Worm (Caenorhabditis elegans) whole organism, L2 larva: Measurements from ENCODE around the gene srh-207.

ENCODE experiments used
- R02D3.7 ChIP-seq: fragments of 150-350 bp; optimal IDR thresholded peaks from 2 replicates; lab custom pipeline; 2014; ENCODE audit warnings: missing biosample characterization, missing genetic modification characterization
- Y55F3AM.14 ChIP-seq: fragments of 200-800 bp; sonication (Bioruptor generic); optimal IDR thresholded peaks from 2 replicates; lab custom pipeline; 2018; ENCODE audit warnings: mild to moderate bottlenecking, missing genetic modification characterization, missing compliant biosample characterization
- alr-1 ChIP-seq: fragments of 150-350 bp; optimal IDR thresholded peaks from 2 replicates; lab custom pipeline; 2014; ENCODE audit warnings: missing biosample characterization, missing genetic modification characterization
- aly-2 ChIP-seq: fragments of 150-350 bp; optimal IDR thresholded peaks from 2 replicates; lab custom pipeline; 2014; ENCODE audit warnings: missing biosample characterization, missing genetic modification characterization
- ama-1 ChIP-seq: fragments of 150-350 bp; optimal IDR thresholded peaks from 2 replicates; lab custom pipeline; 2018; ENCODE audit warnings: inconsistent platforms
- blmp-1 ChIP-seq: sonication (generic microtip); optimal IDR thresholded peaks from 2 replicates; lab custom pipeline; 2017; ENCODE audit warnings: missing genetic modification characterization, mild to moderate bottlenecking, missing compliant biosample characterization, antibody characterized with exemption, moderate library complexity; ENCODE audit not compliant: insufficient read depth
- ceh-16 ChIP-seq: fragments of 150-350 bp; optimal IDR thresholded peaks from 2 replicates; lab custom pipeline; 2014; ENCODE audit warnings: missing biosample characterization, missing genetic modification characterization
- ceh-82 ChIP-seq: fragments of 150-350 bp; optimal IDR thresholded peaks from 2 replicates; lab custom pipeline; 2014; ENCODE audit warnings: missing biosample characterization, missing genetic modification characterization
- dmd-4 ChIP-seq: sonication (generic microtip); optimal IDR thresholded peaks from 2 replicates; lab custom pipeline; 2017; ENCODE audit warnings: missing biosample characterization, missing genetic modification characterization
- egl-27 ChIP-seq: sonication (generic microtip); optimal IDR thresholded peaks from 3 replicates; lab custom pipeline; 2017; ENCODE audit warnings: missing biosample characterization, missing genetic modification reagents, missing genetic modification characterization
- elt-1 ChIP-seq: fragments of 150-350 bp; optimal IDR thresholded peaks from 2 replicates; lab custom pipeline; 2014; ENCODE audit warnings: missing biosample characterization, missing genetic modification characterization
- elt-3 ChIP-seq: sonication (generic microtip); optimal IDR thresholded peaks from 2 replicates; lab custom pipeline; 2017; ENCODE audit warnings: missing biosample characterization, missing genetic modification characterization
- fos-1 ChIP-seq: fragments of 150-350 bp; optimal IDR thresholded peaks from 2 replicates; lab custom pipeline; 2014; ENCODE audit warnings: missing biosample characterization, missing genetic modification characterization
- gmeb-1 ChIP-seq: fragments of 150-350 bp; optimal IDR thresholded peaks from 2 replicates; lab custom pipeline; 2014; ENCODE audit warnings: missing biosample characterization, missing genetic modification characterization
- lin-11 ChIP-seq: fragments of 150-350 bp; sonication (generic microtip); optimal IDR thresholded peaks from 2 replicates; lab custom pipeline; 2014; ENCODE audit warnings: missing biosample characterization, missing genetic modification characterization, inconsistent platforms, mixed read lengths
- lin-13 ChIP-seq: fragments of 150-350 bp; optimal IDR thresholded peaks from 2 replicates; lab custom pipeline; 2014; ENCODE audit warnings: missing biosample characterization, missing genetic modification reagents, missing genetic modification characterization
- lin-39 ChIP-seq: fragments of 150-350 bp; optimal IDR thresholded peaks from 2 replicates; lab custom pipeline; 2014; ENCODE audit warnings: missing biosample characterization, missing genetic modification reagents, missing genetic modification characterization
- lsy-2 ChIP-seq, 2 experiments: fragments of 150-350 bp in 1 of 2; sonication (generic microtip) in 1 of 2; optimal IDR thresholded peaks; 2 replicates each; lab custom pipeline; 2014 to 2017; ENCODE audit warnings: missing biosample characterization in 2 of 2, missing genetic modification characterization in 2 of 2
- mbf-1 ChIP-seq: sonication (generic microtip); optimal IDR thresholded peaks from 2 replicates; lab custom pipeline; 2017; ENCODE audit warnings: missing biosample characterization, missing genetic modification characterization
- mdl-1 ChIP-seq, 2 experiments: fragments of 150-350 bp in 1 of 2; sonication (generic microtip) in 1 of 2; optimal IDR thresholded peaks; 2 replicates each; lab custom pipeline; 2017; ENCODE audit warnings: missing biosample characterization in 2 of 2, missing genetic modification characterization in 2 of 2
- nhr-10 ChIP-seq: sonication (generic microtip); optimal IDR thresholded peaks from 2 replicates; lab custom pipeline; 2017; ENCODE audit warnings: missing biosample characterization, missing genetic modification characterization
- nhr-11 ChIP-seq: fragments of 150-350 bp; optimal IDR thresholded peaks from 2 replicates; lab custom pipeline; 2014; ENCODE audit warnings: missing biosample characterization, missing genetic modification characterization
- nhr-21 ChIP-seq: fragments of 150-350 bp; optimal IDR thresholded peaks from 2 replicates; lab custom pipeline; 2014; ENCODE audit warnings: missing biosample characterization, missing genetic modification characterization
- nhr-237 ChIP-seq: fragments of 150-350 bp; optimal IDR thresholded peaks from 2 replicates; lab custom pipeline; 2014; ENCODE audit warnings: missing biosample characterization, missing genetic modification characterization
- nhr-6 ChIP-seq: fragments of 150-350 bp; optimal IDR thresholded peaks from 2 replicates; lab custom pipeline; 2014; ENCODE audit warnings: missing biosample characterization, missing genetic modification characterization
- peb-1 ChIP-seq: fragments of 150-350 bp; optimal IDR thresholded peaks from 2 replicates; lab custom pipeline; 2014; ENCODE audit warnings: missing biosample characterization, missing genetic modification characterization
- sem-4 ChIP-seq: fragments of 150-350 bp; optimal IDR thresholded peaks from 2 replicates; lab custom pipeline; 2014; ENCODE audit warnings: missing biosample characterization, missing genetic modification reagents, missing genetic modification characterization
- skn-1 ChIP-seq: sonication (generic microtip); optimal IDR thresholded peaks from 2 replicates; lab custom pipeline; 2017; ENCODE audit warnings: missing biosample characterization, missing genetic modification characterization
- snpc-4 ChIP-seq: fragments of 150-350 bp; optimal IDR thresholded peaks from 2 replicates; lab custom pipeline; 2014; ENCODE audit warnings: missing biosample characterization, missing genetic modification characterization
- unc-39 ChIP-seq: fragments of 150-350 bp; optimal IDR thresholded peaks from 2 replicates; lab custom pipeline; 2014; ENCODE audit warnings: missing biosample characterization, missing genetic modification characterization
- unc-55 ChIP-seq: fragments of 150-350 bp; sonication (generic microtip); optimal IDR thresholded peaks from 3 replicates; lab custom pipeline; 2014; ENCODE audit warnings: missing biosample characterization, missing genetic modification reagents, missing genetic modification characterization
- unc-62 ChIP-seq: fragments of 150-350 bp; optimal IDR thresholded peaks from 2 replicates; lab custom pipeline; 2014; ENCODE audit warnings: missing biosample characterization, missing genetic modification reagents, missing genetic modification characterization
- zag-1 ChIP-seq: fragments of 150-350 bp; optimal IDR thresholded peaks from 2 replicates; lab custom pipeline; 2014; ENCODE audit warnings: missing biosample characterization, missing genetic modification characterization
- ztf-11 ChIP-seq: sonication (generic microtip); optimal IDR thresholded peaks from 2 replicates; lab custom pipeline; 2017; ENCODE audit warnings: missing biosample characterization, missing genetic modification characterization

The srh-207 gene

DNA sequence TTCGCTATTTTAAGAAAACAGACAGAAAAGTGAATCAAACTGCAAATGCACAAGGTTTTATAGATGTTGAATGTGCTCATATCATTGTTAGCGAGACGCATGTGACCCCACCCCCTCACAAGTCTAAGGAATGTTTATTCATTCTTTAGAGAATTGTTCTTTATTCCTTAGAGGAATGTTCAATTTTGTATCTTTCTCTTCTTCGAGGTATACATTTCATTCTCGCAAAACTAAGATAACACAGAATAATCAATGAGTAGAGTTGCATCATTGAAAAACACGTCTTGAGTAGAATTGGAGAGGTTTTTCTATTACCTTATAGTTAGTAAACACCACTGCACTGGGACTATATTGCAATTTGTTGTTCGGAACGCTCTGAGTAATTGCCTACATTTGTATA, 24.9 kb upstream of the srh-207 start, which contains the start of gene ZK262.20:
Gene ZK262.20, minus strand, starts transcription at position 101 of the 400 bp plus-strand sequence.
- TF ChIP-seq R02D3.7 (tag; lab: Kevin White, UChicago) (no peak), nhr-10 (tag; lab: Kevin White, UChicago) (no peak), lin-11 (tag; lab: Kevin White, UChicago) (no peak), ceh-16 (no peak), zag-1 (tag; lab: Kevin White, UChicago) (no peak), unc-55 (GFP tag; lab: Kevin White, UChicago) (no peak), sem-4 (no peak), Y55F3AM.14 (GFP tag; lab: Kevin White, UChicago) (no peak), ztf-11 (tag; lab: Kevin White, UChicago) (no peak), nhr-6 (no peak), nhr-11 (tag; lab: Kevin White, UChicago) (no peak)

DNA sequence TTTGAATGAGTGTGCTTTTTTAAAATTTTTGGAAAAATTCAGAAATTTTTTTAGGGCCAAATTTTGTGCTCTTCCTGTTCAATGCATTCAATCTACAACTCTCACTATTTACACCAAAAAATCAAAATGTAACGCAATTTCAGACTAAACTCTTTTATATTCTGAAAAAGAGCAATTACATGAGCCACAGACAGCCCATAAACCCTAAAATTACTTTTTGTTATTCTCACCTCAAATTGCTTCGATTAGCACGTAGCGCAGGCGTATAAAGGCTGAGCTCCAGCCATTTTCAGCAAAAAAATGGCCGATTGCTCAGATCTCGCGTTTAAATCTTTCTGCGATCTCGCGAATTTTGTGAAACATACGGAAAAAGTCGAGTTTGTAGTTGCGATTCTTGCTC, 21.4 kb upstream of the srh-207 start, which contains the start of gene srw-82:
Gene srw-82, plus strand, starts transcription at position 301 of the 400 bp plus-strand sequence.
- TF ChIP-seq snpc-4, result no peak
- no peak for TF ChIP-seq lin-39
- TF ChIP-seq lsy-2 (tag; optimal IDR thresholded peaks at IDR 0.05; lab: Kevin White, UChicago), result no peak
- no peak for TF ChIP-seq ceh-82
- no peak for TF ChIP-seq lin-11 (tag; lab: Kevin White, UChicago)
- no peak for TF ChIP-seq skn-1 (tag; lab: Kevin White, UChicago)
- TF ChIP-seq lin-13 (GFP tag; lab: Kevin White, UChicago), result no peak
- no peak for TF ChIP-seq nhr-237 (tag; lab: Kevin White, UChicago)
- no peak for TF ChIP-seq alr-1 (tag; lab: Kevin White, UChicago)
- no peak for TF ChIP-seq mbf-1 (tag; lab: Kevin White, UChicago)
- TF ChIP-seq gmeb-1 (tag; lab: Kevin White, UChicago), result no peak
- no peak for TF ChIP-seq peb-1 (tag; lab: Kevin White, UChicago)
- TF ChIP-seq elt-3, result no peak
- TF ChIP-seq unc-62 (GFP tag; lab: Kevin White, UChicago), result no peak
- no peak for TF ChIP-seq nhr-10 (tag; lab: Kevin White, UChicago)
- no peak for TF ChIP-seq elt-1 (tag; lab: Kevin White, UChicago)
- no peak for TF ChIP-seq mdl-1 (tag; optimal IDR thresholded peaks at IDR 0.05; lab: Kevin White, UChicago)
- no peak for TF ChIP-seq blmp-1 (tag; lab: Kevin White, UChicago)

DNA sequence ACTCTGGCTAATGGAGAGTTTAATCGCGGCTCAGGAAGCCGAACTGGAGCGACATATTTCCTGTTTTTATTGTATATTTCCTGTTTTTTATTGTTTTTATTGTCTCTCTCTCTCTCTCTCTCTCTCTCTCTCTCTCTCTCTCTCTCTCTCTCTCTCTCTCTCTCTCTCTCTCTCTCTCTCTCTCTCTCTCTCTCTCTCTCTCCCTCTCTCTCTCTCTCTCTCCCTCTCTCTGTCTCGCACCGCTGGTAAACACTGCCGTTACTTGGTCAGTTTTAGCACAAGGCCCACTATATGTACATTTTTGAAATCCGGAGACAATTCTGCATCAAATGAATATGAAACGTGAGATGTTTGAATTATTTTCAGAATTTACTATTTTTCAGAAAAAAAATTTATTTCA, 20.8 kb upstream of the srh-207 start:
- no peak for TF ChIP-seq gmeb-1 (tag; lab: Kevin White, UChicago)
- TF ChIP-seq alr-1 (tag; lab: Kevin White, UChicago), result no peak
- TF ChIP-seq ama-1 (lab: Kevin White, UChicago), result no peak
- TF ChIP-seq peb-1 (tag; lab: Kevin White, UChicago), result no peak
- no peak for TF ChIP-seq R02D3.7 (tag; lab: Kevin White, UChicago)
- no peak for TF ChIP-seq dmd-4 (tag; lab: Kevin White, UChicago)
- no peak for TF ChIP-seq unc-39
- no peak for TF ChIP-seq skn-1 (tag; lab: Kevin White, UChicago)
- TF ChIP-seq nhr-21 (tag; lab: Kevin White, UChicago), result no peak
- no peak for TF ChIP-seq fos-1 (tag; lab: Kevin White, UChicago)
- TF ChIP-seq unc-55 (GFP tag; lab: Kevin White, UChicago), result no peak

DNA sequence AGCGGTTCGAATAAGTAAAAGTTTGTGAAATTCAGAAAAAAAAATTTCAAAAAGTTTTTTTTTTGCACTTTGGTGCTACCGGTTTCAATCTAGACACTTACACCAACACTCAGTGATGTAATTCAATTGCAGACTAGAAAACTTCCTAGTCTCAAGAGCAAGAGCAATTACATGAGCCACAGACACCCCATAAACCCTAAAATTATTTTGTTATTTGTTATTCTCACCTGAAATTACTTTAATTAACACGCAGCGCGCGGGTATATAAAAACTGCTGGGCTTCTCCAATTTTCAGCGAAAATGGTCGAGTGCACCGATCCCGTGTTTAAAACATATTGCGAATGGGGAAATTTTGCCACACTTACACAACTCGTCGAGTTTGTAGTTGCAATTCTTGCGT, 16.2 kb upstream of the srh-207 start, which contains the start of gene srw-83:
Gene srw-83, plus strand, starts transcription at position 301 of the 400 bp plus-strand sequence.
- TF ChIP-seq ceh-82, result no peak
- TF ChIP-seq zag-1 (tag; lab: Kevin White, UChicago), result no peak
- TF ChIP-seq gmeb-1 (tag; lab: Kevin White, UChicago), result no peak
- no peak for TF ChIP-seq lin-13 (GFP tag; lab: Kevin White, UChicago)
- no peak for TF ChIP-seq aly-2 (tag; lab: Kevin White, UChicago)
- TF ChIP-seq dmd-4 (tag; lab: Kevin White, UChicago), result no peak
- no peak for TF ChIP-seq R02D3.7 (tag; lab: Kevin White, UChicago)
- no peak for TF ChIP-seq skn-1 (tag; lab: Kevin White, UChicago)
- TF ChIP-seq nhr-6, result no peak

DNA sequence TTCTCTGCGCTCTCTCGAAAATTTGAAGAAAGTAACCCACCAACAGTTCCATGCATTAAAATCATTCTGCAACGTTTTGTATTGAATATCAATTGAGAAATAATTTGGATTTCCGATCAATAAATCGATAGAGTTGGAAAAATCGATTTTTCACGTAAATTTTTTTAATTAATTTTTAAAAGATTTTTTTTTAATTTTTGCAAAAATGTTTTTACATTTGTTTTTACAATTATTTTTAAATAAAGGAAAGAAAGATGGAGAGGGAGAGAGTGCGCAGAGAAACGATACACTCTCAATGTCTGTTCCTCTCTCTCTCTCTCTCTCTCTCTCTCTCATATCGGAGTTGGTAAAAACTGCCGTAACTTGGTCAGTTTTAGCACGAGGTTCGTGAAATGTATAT, 15.5 kb upstream of the srh-207 start, which contains the start of gene ZK262.19:
Gene ZK262.19, minus strand, starts transcription at position 101 of the 400 bp plus-strand sequence.
- no peak for TF ChIP-seq egl-27 (tag; lab: Kevin White, UChicago)
- no peak for TF ChIP-seq elt-3
